Worm (Caenorhabditis elegans) whole organism, young adult: ENCODE data around the gene gei-1.
A peak's percentile ranks its signal among the peaks of the same experiment; 100 is the strongest.

Experiments used
- B0035.1 ChIP-seq: sonication (generic microtip); optimal IDR thresholded peaks from 2 replicates; lab custom pipeline; 2016; ENCODE audit warnings: missing genetic modification characterization, mild to moderate bottlenecking, missing compliant biosample characterization, missing genotype, missing genetic modification reagents
- B0261.1 ChIP-seq: sonication (generic microtip); optimal IDR thresholded peaks from 2 replicates; lab custom pipeline; 2016; ENCODE audit warnings: mild to moderate bottlenecking, missing genetic modification characterization, moderate library complexity, missing compliant biosample characterization
- B0336.3 ChIP-seq: fragments of 200-800 bp; sonication (Bioruptor generic); IDR thresholded peaks from 2 replicates; pipeline ENCODE4 v1.3.6; 2022; ENCODE audit warnings: missing genetic modification characterization, missing compliant biosample characterization
- F37B4.10 ChIP-seq: fragments of 200-800 bp; sonication (Bioruptor generic); IDR thresholded peaks from 2 replicates; pipeline ENCODE4 v1.3.6; 2022; ENCODE audit warnings: missing genetic modification characterization, missing compliant biosample characterization
- T26A5.8 ChIP-seq: sonication (generic microtip); optimal IDR thresholded peaks from 2 replicates; lab custom pipeline; 2016; ENCODE audit warnings: missing genetic modification characterization, missing compliant biosample characterization
- bed-1 ChIP-seq: fragments of 200-800 bp; sonication (Bioruptor generic); IDR thresholded peaks from 2 replicates; pipeline ENCODE4 v1.3.6; 2022; ENCODE audit warnings: missing genetic modification reagents, missing genetic modification characterization, missing compliant biosample characterization
- ccch-3 ChIP-seq: fragments of 200-800 bp; sonication (Bioruptor generic); optimal IDR thresholded peaks from 2 replicates; lab custom pipeline; 2018; ENCODE audit warnings: mild to moderate bottlenecking, missing genetic modification characterization, missing compliant biosample characterization
- cebp-1 ChIP-seq, 2 experiments: fragments of 200-800 bp in 1 of 2; sonication (Bioruptor generic) in 1 of 2; sonication (generic microtip) in 1 of 2; IDR thresholded peaks in 1 of 2; optimal IDR thresholded peaks in 1 of 2; 2 replicates each; pipeline versions ENCODE4 v1.3.6 to Lab custom; 2017 to 2022; ENCODE audit warnings: missing compliant biosample characterization in 2 of 2, missing genetic modification characterization in 2 of 2, mild to moderate bottlenecking in 1 of 2, missing genetic modification reagents in 1 of 2, moderate library complexity in 1 of 2
- cebp-2 ChIP-seq: fragments of 200-800 bp; sonication (Bioruptor generic); IDR thresholded peaks from 2 replicates; pipeline ENCODE4 v1.3.6; 2022; ENCODE audit warnings: missing genetic modification characterization, missing compliant biosample characterization
- dox-1 ChIP-seq: fragments of 200-800 bp; sonication (Bioruptor generic); IDR thresholded peaks from 2 replicates; pipeline ENCODE4 v1.3.6; 2022; ENCODE audit warnings: missing genetic modification reagents, missing genetic modification characterization, missing compliant biosample characterization
- him-1 ChIP-seq: sonication (generic microtip); optimal IDR thresholded peaks from 2 replicates; lab custom pipeline; 2016; ENCODE audit warnings: missing genotype, missing genetic modification reagents, missing genetic modification characterization, missing compliant biosample characterization
- hmg-1.2 ChIP-seq: fragments of 200-800 bp; sonication (Bioruptor generic); IDR thresholded peaks from 2 replicates; pipeline ENCODE4 v1.3.6; 2022; ENCODE audit warnings: missing genetic modification reagents, missing genetic modification characterization, missing compliant biosample characterization
- hrde-1 ChIP-seq: sonication (generic microtip); optimal IDR thresholded peaks from 2 replicates; lab custom pipeline; 2016; ENCODE audit warnings: missing genetic modification characterization, mild to moderate bottlenecking, missing compliant biosample characterization, moderate library complexity, missing genotype, missing genetic modification reagents, borderline replicate concordance
- lag-1 ChIP-seq: fragments of 200-800 bp; sonication (Bioruptor generic); IDR thresholded peaks from 2 replicates; pipeline ENCODE4 v1.3.6; 2022; ENCODE audit warnings: missing genetic modification reagents, missing genetic modification characterization, missing compliant biosample characterization
- let-526 ChIP-seq: fragments of 200-800 bp; sonication (Bioruptor generic); IDR thresholded peaks from 2 replicates; pipeline ENCODE4 v1.3.6; 2022; ENCODE audit warnings: missing genetic modification reagents, missing genetic modification characterization, missing compliant biosample characterization
- lin-26 ChIP-seq: fragments of 200-800 bp; sonication (Bioruptor generic); IDR thresholded peaks from 2 replicates; pipeline ENCODE4 v1.3.6; 2022; ENCODE audit warnings: missing genetic modification reagents, missing genetic modification characterization, missing compliant biosample characterization
- lin-35 ChIP-seq, 3 experiments: fragments of 150-350 bp in 2 of 3; sonication (generic microtip) in 1 of 3; optimal IDR thresholded peaks; 2 replicates each; lab custom pipeline; 2014 to 2018; ENCODE audit warnings: missing biosample characterization in 3 of 3, missing genetic modification characterization in 3 of 3, missing genetic modification reagents in 3 of 3
- lin-40 ChIP-seq: sonication (generic microtip); optimal IDR thresholded peaks from 2 replicates; lab custom pipeline; 2016; ENCODE audit warnings: missing genetic modification characterization, mild to moderate bottlenecking, missing compliant biosample characterization, missing genotype, missing genetic modification reagents
- madf-10 ChIP-seq: sonication (generic microtip); optimal IDR thresholded peaks from 2 replicates; lab custom pipeline; 2016; ENCODE audit warnings: mild to moderate bottlenecking, missing genetic modification characterization, missing compliant biosample characterization
- madf-6 ChIP-seq: fragments of 200-800 bp; sonication (Bioruptor generic); IDR thresholded peaks from 2 replicates; pipeline ENCODE4 v1.3.6; 2022; ENCODE audit warnings: missing genetic modification reagents, missing genetic modification characterization, missing compliant biosample characterization
- madf-8 ChIP-seq: fragments of 200-800 bp; sonication (Bioruptor generic); conservative IDR thresholded peaks from 2 replicates; pipeline ENCODE4 v1.3.6; 2022; ENCODE audit warnings: missing genetic modification reagents, missing genetic modification characterization, missing compliant biosample characterization
- mcd-1 ChIP-seq: fragments of 200-800 bp; sonication (Bioruptor generic); IDR thresholded peaks from 2 replicates; pipeline ENCODE4 v1.3.6; 2022; ENCODE audit warnings: missing genetic modification reagents, missing genetic modification characterization, missing compliant biosample characterization
- nfyb-1 ChIP-seq: fragments of 200-800 bp; sonication (Bioruptor generic); IDR thresholded peaks from 2 replicates; pipeline ENCODE4 v1.3.6; 2022; ENCODE audit warnings: missing genetic modification reagents, missing genetic modification characterization, missing compliant biosample characterization
- nhr-179 ChIP-seq: sonication (generic microtip); optimal IDR thresholded peaks from 2 replicates; lab custom pipeline; 2016; ENCODE audit warnings: mild to moderate bottlenecking, missing genetic modification characterization, missing compliant biosample characterization
- nhr-80 ChIP-seq: sonication (generic microtip); optimal IDR thresholded peaks from 2 replicates; lab custom pipeline; 2016; ENCODE audit warnings: missing genetic modification characterization, missing compliant biosample characterization
- rpc-1 ChIP-seq, 2 experiments: fragments of 150-350 bp in 1 of 2; sonication (generic microtip) in 1 of 2; optimal IDR thresholded peaks; 2 replicates each; lab custom pipeline; 2014 to 2018; ENCODE audit warnings: missing biosample characterization in 1 of 2, missing genetic modification characterization in 1 of 2, missing genetic modification reagents in 1 of 2, missing genotype in 1 of 2
- sea-2 ChIP-seq: fragments of 200-800 bp; sonication (Bioruptor generic); IDR thresholded peaks from 2 replicates; pipeline ENCODE4 v1.3.6; 2022; ENCODE audit warnings: missing genetic modification characterization, missing compliant biosample characterization
- snpc-1.1 ChIP-seq: sonication (generic microtip); optimal IDR thresholded peaks from 2 replicates; lab custom pipeline; 2017; ENCODE audit warnings: missing genetic modification characterization, mild to moderate bottlenecking, missing compliant biosample characterization, antibody characterized with exemption, moderate library complexity, missing genotype, missing genetic modification reagents; ENCODE audit not compliant: insufficient read depth
- snpc-1.3 ChIP-seq: sonication (generic microtip); optimal IDR thresholded peaks from 2 replicates; lab custom pipeline; 2017; ENCODE audit warnings: missing genetic modification characterization, mild to moderate bottlenecking, missing compliant biosample characterization, antibody characterized with exemption, moderate library complexity, missing genotype, missing genetic modification reagents; ENCODE audit not compliant: insufficient read depth
- tbp1 ChIP-seq: fragments of 200-800 bp; sonication (Bioruptor generic); optimal IDR thresholded peaks from 2 replicates; lab custom pipeline; 2018; ENCODE audit warnings: mild to moderate bottlenecking, missing genetic modification characterization, missing compliant biosample characterization
- tlf-1 ChIP-seq: fragments of 200-800 bp; sonication (Bioruptor generic); optimal IDR thresholded peaks from 2 replicates; lab custom pipeline; 2018; ENCODE audit warnings: mild to moderate bottlenecking, missing genetic modification characterization, missing compliant biosample characterization
- zfh-2 ChIP-seq: fragments of 200-800 bp; sonication (Bioruptor generic); conservative IDR thresholded peaks from 2 replicates; pipeline ENCODE4 v1.3.6; 2022; ENCODE audit warnings: missing genetic modification reagents, missing genetic modification characterization, missing compliant biosample characterization
- ztf-22 ChIP-seq: fragments of 200-800 bp; sonication (Bioruptor generic); optimal IDR thresholded peaks from 2 replicates; lab custom pipeline; 2018; ENCODE audit warnings: mild to moderate bottlenecking, missing genetic modification characterization, moderate library complexity, missing compliant biosample characterization
- ztf-25 ChIP-seq: fragments of 200-800 bp; sonication (Bioruptor generic); IDR thresholded peaks from 2 replicates; pipeline ENCODE4 v1.3.6; 2022; ENCODE audit warnings: missing genetic modification reagents, missing genetic modification characterization, missing compliant biosample characterization
- ztf-3 ChIP-seq: fragments of 200-800 bp; sonication (Bioruptor generic); optimal IDR thresholded peaks from 2 replicates; lab custom pipeline; 2018; ENCODE audit warnings: mild to moderate bottlenecking, missing genetic modification characterization, missing compliant biosample characterization

Gene gei-1

ce11 chrIII:3339317-3340016 lies 5.2 kb upstream of the gei-1 start:
- peak; percentile 58 for TF ChIP-seq nhr-80 (tag; lab: Kevin White, UChicago)
- TF ChIP-seq cebp-2 (GFP tag; lab: Robert Waterston, UW), result no peak
- peak; percentile 21 for TF ChIP-seq him-1
- TF ChIP-seq sea-2 (GFP tag; lab: Robert Waterston, UW), result no peak
- TF ChIP-seq let-526, result no peak
- no peak for TF ChIP-seq ztf-3 (GFP tag; lab: Kevin White, UChicago)
- TF ChIP-seq hrde-1, result no peak
- TF ChIP-seq dox-1 (GFP tag; lab: Robert Waterston, UW), result peak; percentile 16; the same call in 1 of the 2 replicates
- TF ChIP-seq nfyb-1 (GFP tag; lab: Robert Waterston, UW), result 0 out of 2 replicates have a peak, but pooled peaks have one; percentile 23
- TF ChIP-seq ztf-25, result no peak
- 0 out of 2 replicates have a peak, but pooled peaks have one; percentile 22 for TF ChIP-seq zfh-2
- TF ChIP-seq nhr-179 (tag; lab: Kevin White, UChicago), result no peak
- TF ChIP-seq madf-6, result no peak
- 0 out of 2 replicates have a peak, but pooled peaks have one; percentile 50 for TF ChIP-seq F37B4.10 (GFP tag; lab: Robert Waterston, UW)
- TF ChIP-seq lin-40, result no peak
- peak; percentile 36 for TF ChIP-seq B0261.1 (tag; lab: Kevin White, UChicago)
- 0 out of 2 replicates have a peak, but pooled peaks have one; percentile 10 for TF ChIP-seq mcd-1 (GFP tag; lab: Robert Waterston, UW)
- TF ChIP-seq madf-8 (GFP tag; lab: Robert Waterston, UW), result no peak
- TF ChIP-seq lin-26, result 0 out of 2 replicates have a peak, but pooled peaks have one; percentile 58
- TF ChIP-seq snpc-1.1 (tag; lab: Kevin White, UChicago), result no peak
- TF ChIP-seq hmg-1.2 (GFP tag; lab: Robert Waterston, UW), result no peak
- TF ChIP-seq B0336.3 (GFP tag; lab: Robert Waterston, UW), result no peak
- TF ChIP-seq snpc-1.3, result no peak
- no peak for TF ChIP-seq bed-1
- TF ChIP-seq ztf-22, result no peak
- TF ChIP-seq lin-35 (GFP tag; optimal IDR thresholded peaks at IDR 0.05; lab: Kevin White, UChicago), result no peak
- no peak for TF ChIP-seq lag-1
- TF ChIP-seq B0035.1 (tag; lab: Kevin White, UChicago), result no peak
- TF ChIP-seq rpc-1 (optimal IDR thresholded peaks at IDR 0.05; lab: Kevin White, UChicago), result peak; percentile 28
- peak; percentile 67 for TF ChIP-seq rpc-1 (tag; optimal IDR thresholded peaks at IDR 0.05; lab: Kevin White, UChicago)
- TF ChIP-seq cebp-1 (GFP tag; IDR thresholded peaks at IDR 0.05; lab: Robert Waterston, UW), result no peak
- no peak for TF ChIP-seq cebp-1 (tag; optimal IDR thresholded peaks at IDR 0.05; lab: Kevin White, UChicago)
- peak; percentile 78 for TF ChIP-seq tbp1 (GFP tag; lab: Kevin White, UChicago)
- no peak for TF ChIP-seq tlf-1

- peak; percentile 10 for TF ChIP-seq nhr-80 (tag; lab: Kevin White, UChicago)
- TF ChIP-seq T26A5.8, result no peak
Observed at ce11 chrIII:3343463-3343862, 1.2 kb upstream of the gei-1 start.

ce11 chrIII:3345835-3346234 lies 1.2 kb downstream of the gei-1 start:
- TF ChIP-seq madf-10 (tag; lab: Kevin White, UChicago), result no peak
- TF ChIP-seq cebp-1 (GFP tag; IDR thresholded peaks at IDR 0.05; lab: Robert Waterston, UW), result no peak
- no peak for TF ChIP-seq cebp-1 (tag; optimal IDR thresholded peaks at IDR 0.05; lab: Kevin White, UChicago)
- no peak for TF ChIP-seq ccch-3 (GFP tag; lab: Kevin White, UChicago)
